Fruit fly (Drosophila melanogaster) whole organism: ENCODE data around the gene klar.
A peak's percentile ranks its signal among the peaks of the same experiment; 100 is the strongest.

Experiments used
- CG8478 ChIP-seq: fragments of >200 bp; optimal IDR thresholded peaks from 2 replicates; lab custom pipeline; 2018; ENCODE audit warnings: inconsistent platforms
- Dll ChIP-seq: fragments of >200 bp; optimal IDR thresholded peaks from 2 replicates; lab custom pipeline; 2017
- EcR ChIP-seq, 2 experiments: fragments of >200 bp; optimal IDR thresholded peaks; 2 replicates each; lab custom pipeline; 2017; ENCODE audit warnings: missing biosample characterization in 2 of 2, missing genetic modification characterization in 2 of 2, missing genetic modification reagents in 2 of 2
- pan ChIP-seq: fragments of >200 bp; optimal IDR thresholded peaks from 2 replicates; lab custom pipeline; 2017
- psq ChIP-seq: fragments of >200 bp; optimal IDR thresholded peaks from 2 replicates; lab custom pipeline; 2017
- usp ChIP-seq: fragments of >200 bp; optimal IDR thresholded peaks from 2 replicates; lab custom pipeline; 2017; ENCODE audit warnings: missing biosample characterization, missing genetic modification characterization, mixed read lengths

Gene klar

dm6 chr3L:550828-551094, 10.3 kb upstream of the klar start:
- TF ChIP-seq pan (no peak), psq (lab: Kevin White, UChicago) (no peak)

dm6 chr3L:550082-550827, 9.8 kb upstream of the klar start:
- TF ChIP-seq EcR (GFP tag; optimal IDR thresholded peaks at IDR 0.05; lab: Kevin White, UChicago) = peak in 1 of 2 experiments; percentile 3
- TF ChIP-seq CG8478 (lab: Kevin White, UChicago) = no peak
- TF ChIP-seq Dll = no peak
- no peak for TF ChIP-seq psq (lab: Kevin White, UChicago)
- no peak for TF ChIP-seq usp (GFP tag; lab: Kevin White, UChicago)
- TF ChIP-seq pan = no peak

dm6 chr3L:548304-549198, 8.1 kb upstream of the klar start:
- TF ChIP-seq usp (GFP tag; lab: Kevin White, UChicago) (no peak), psq (lab: Kevin White, UChicago) (no peak), pan (no peak), CG8478 (lab: Kevin White, UChicago) (no peak), EcR (GFP tag; optimal IDR thresholded peaks at IDR 0.05; lab: Kevin White, UChicago) (no peak), Dll (no peak)

dm6 chr3L:546819-547441, 6.5 kb upstream of the klar start:
- TF ChIP-seq usp (GFP tag; lab: Kevin White, UChicago) (no peak), EcR (GFP tag; optimal IDR thresholded peaks at IDR 0.05; lab: Kevin White, UChicago) (no peak), CG8478 (lab: Kevin White, UChicago) (no peak), pan (no peak), psq (lab: Kevin White, UChicago) (no peak), Dll (no peak)

dm6 chr3L:545512-546161, 5.2 kb upstream of the klar start:
- TF ChIP-seq CG8478 (lab: Kevin White, UChicago) (no peak), pan (peak; percentile 83), Dll (no peak)

dm6 chr3L:544203-544602, 3.8 kb upstream of the klar start:
- TF ChIP-seq CG8478 (lab: Kevin White, UChicago) = no peak
- TF ChIP-seq psq (lab: Kevin White, UChicago) = no peak
- peak; percentile 61 for TF ChIP-seq pan
- TF ChIP-seq Dll = no peak

dm6 chr3L:542863-543635, 2.6 kb upstream of the klar start, which contains the start of the genes Cypl and Hipk:
TSS of gene Cypl (minus strand) at chr3L:542931.
TSS of gene Hipk (plus strand) at chr3L:543060.
- TF ChIP-seq EcR (GFP tag; optimal IDR thresholded peaks at IDR 0.05; lab: Kevin White, UChicago) (peak in 1 of 2 experiments; percentile 12), Dll (peak; percentile 80), usp (GFP tag; lab: Kevin White, UChicago) (no peak), CG8478 (lab: Kevin White, UChicago) (peak; percentile 18)

dm6 chr3L:540089-540407, 366 bp downstream of the klar start:
- TF ChIP-seq pan (no peak), psq (lab: Kevin White, UChicago) (no peak), Dll (no peak), CG8478 (lab: Kevin White, UChicago) (no peak)

dm6 chr3L:539383-540088, 878 bp downstream of the klar start:
- TF ChIP-seq CG8478 (lab: Kevin White, UChicago) (no peak), pan (no peak), usp (GFP tag; lab: Kevin White, UChicago) (no peak), Dll (no peak), psq (lab: Kevin White, UChicago) (no peak), EcR (GFP tag; optimal IDR thresholded peaks at IDR 0.05; lab: Kevin White, UChicago) (no peak)

- TF ChIP-seq pan = no peak
- TF ChIP-seq usp (GFP tag; lab: Kevin White, UChicago) = no peak
- no peak for TF ChIP-seq EcR (GFP tag; optimal IDR thresholded peaks at IDR 0.05; lab: Kevin White, UChicago)
- no peak for TF ChIP-seq Dll
- no peak for TF ChIP-seq psq (lab: Kevin White, UChicago)
- TF ChIP-seq CG8478 (lab: Kevin White, UChicago) = no peak
Measured at dm6 chr3L:536104-536503, 4.3 kb downstream of the klar start.

- TF ChIP-seq pan (no peak), usp (GFP tag; lab: Kevin White, UChicago) (no peak), EcR (GFP tag; optimal IDR thresholded peaks at IDR 0.05; lab: Kevin White, UChicago) (no peak), psq (lab: Kevin White, UChicago) (no peak), CG8478 (lab: Kevin White, UChicago) (no peak), Dll (no peak)
Measured at dm6 chr3L:533807-534206, 6.6 kb downstream of the klar start.
